Worm (Caenorhabditis elegans) whole organism, late embryonic: ENCODE measurements around the gene T22D1.3.

Experiments
- C38D4.7 ChIP-seq: fragments of 200-800 bp; sonication (Bioruptor generic); optimal IDR thresholded peaks from 2 replicates; lab custom pipeline; 2018; ENCODE audit warnings: mild to moderate bottlenecking, missing genetic modification characterization, moderate library complexity, missing compliant biosample characterization
- F13H6.1 ChIP-seq: sonication (generic microtip); optimal IDR thresholded peaks from 2 replicates; lab custom pipeline; 2016; ENCODE audit warnings: missing genetic modification characterization, missing compliant biosample characterization
- ceh-6 ChIP-seq: fragments of 200-800 bp; sonication (Bioruptor generic); optimal IDR thresholded peaks from 2 replicates; lab custom pipeline; 2018; ENCODE audit warnings: mild to moderate bottlenecking, missing genetic modification characterization, missing compliant biosample characterization
- che-1 ChIP-seq: sonication (generic microtip); optimal IDR thresholded peaks from 2 replicates; lab custom pipeline; 2016; ENCODE audit warnings: mild to moderate bottlenecking, missing genetic modification characterization, missing compliant biosample characterization

ce11 chrIV:6951259-6951658 lies 37.9 kb downstream of the T22D1.3 start:
- no peak for TF ChIP-seq che-1 (tag; lab: Kevin White, UChicago)
- TF ChIP-seq ceh-6 (GFP tag; lab: Kevin White, UChicago), result no peak
- TF ChIP-seq F13H6.1 (tag; lab: Kevin White, UChicago), result no peak
- no peak for TF ChIP-seq C38D4.7 (GFP tag; lab: Kevin White, UChicago)
